Fruit fly (Drosophila melanogaster): ENCODE data around the gene D19A.

- TF ChIP-seq Deaf1 (tag; optimal IDR thresholded peaks at IDR 0.05) (no peak), CG16779 (GFP tag; IDR thresholded peaks at IDR 0.05) (no peak), cwo (GFP tag; optimal IDR thresholded peaks at IDR 0.05) (no peak), CG10543 (GFP tag; optimal IDR thresholded peaks at IDR 0.05) (no peak), dysf (GFP tag; IDR thresholded peaks at IDR 0.05) (no peak)
Observed at dm6 chr3L:6232261-6232660, 43.3 kb upstream of the D19A start, which contains the start of gene CG13299.
